Worm (Caenorhabditis elegans) whole organism, mixed stage, embryonic: ENCODE results near the gene col-78.

Experiments used
- M03D4.4 ChIP-seq: sonication (generic microtip); optimal IDR thresholded peaks from 2 replicates; lab custom pipeline; 2017; ENCODE audit warnings: mild to moderate bottlenecking, missing genetic modification characterization, missing compliant biosample characterization
- ces-1 ChIP-seq: fragments of 150-350 bp; optimal IDR thresholded peaks from 2 replicates; lab custom pipeline; 2014; ENCODE audit warnings: missing biosample characterization, missing genetic modification reagents, missing genetic modification characterization
- elt-1 ChIP-seq: sonication (generic microtip); optimal IDR thresholded peaks from 2 replicates; lab custom pipeline; 2017; ENCODE audit warnings: missing genetic modification characterization, mild to moderate bottlenecking, missing compliant biosample characterization, antibody characterized with exemption, moderate library complexity, borderline replicate concordance; ENCODE audit not compliant: insufficient read depth
- lin-13 ChIP-seq: fragments of 150-350 bp; optimal IDR thresholded peaks from 2 replicates; lab custom pipeline; 2014; ENCODE audit warnings: missing biosample characterization, missing genetic modification characterization
- nhr-12 ChIP-seq: fragments of 150-350 bp; optimal IDR thresholded peaks from 2 replicates; lab custom pipeline; 2014; ENCODE audit warnings: missing biosample characterization, missing genetic modification characterization
- nhr-2 ChIP-seq: fragments of 150-350 bp; optimal IDR thresholded peaks from 2 replicates; lab custom pipeline; 2014; ENCODE audit warnings: missing biosample characterization, missing genetic modification characterization
- pha-4 ChIP-seq: fragments of 150-350 bp; optimal IDR thresholded peaks from 2 replicates; lab custom pipeline; 2018; ENCODE audit warnings: missing biosample characterization, missing genetic modification reagents, missing genetic modification characterization
- tbx-8 ChIP-seq: fragments of 200-800 bp; sonication (Bioruptor generic); optimal IDR thresholded peaks from 2 replicates; lab custom pipeline; 2018; ENCODE audit warnings: mild to moderate bottlenecking, missing genetic modification characterization, moderate library complexity, missing compliant biosample characterization
- unc-62 ChIP-seq: fragments of 150-350 bp; optimal IDR thresholded peaks from 2 replicates; lab custom pipeline; 2014; ENCODE audit warnings: missing biosample characterization, missing genetic modification reagents, missing genetic modification characterization

DNA sequence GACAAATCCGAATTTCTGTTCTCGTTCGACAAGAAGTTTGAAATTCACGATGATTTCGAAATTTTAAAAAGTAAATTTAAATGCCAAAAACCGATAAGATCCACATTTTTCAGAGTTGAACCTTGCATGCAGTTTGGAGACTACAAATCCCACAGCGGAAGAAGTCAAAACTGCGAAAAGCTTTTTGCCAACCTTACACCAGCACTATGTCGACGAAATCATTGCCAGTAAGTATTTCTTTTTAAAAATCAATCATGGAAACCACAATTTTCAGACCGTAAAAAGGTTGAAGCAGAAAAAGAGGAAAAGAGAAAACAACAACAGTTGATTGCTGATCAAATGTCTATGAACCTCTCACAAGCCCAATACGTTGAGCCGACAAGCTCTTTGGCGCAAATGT, 18.5 kb downstream of the col-78 start:
- no peak for TF ChIP-seq ces-1 (GFP tag; lab: Kevin White, UChicago)
- TF ChIP-seq M03D4.4 (tag; lab: Kevin White, UChicago), result no peak
- no peak for TF ChIP-seq unc-62
- no peak for TF ChIP-seq elt-1 (tag; lab: Kevin White, UChicago)
- no peak for TF ChIP-seq tbx-8 (GFP tag; lab: Kevin White, UChicago)
- TF ChIP-seq nhr-12 (tag; lab: Kevin White, UChicago), result no peak
- TF ChIP-seq nhr-2 (tag; lab: Kevin White, UChicago), result no peak
- no peak for TF ChIP-seq lin-13
- no peak for TF ChIP-seq pha-4
